Worm (Caenorhabditis elegans) whole organism, L2 larva: Measurements from ENCODE around the gene elo-7.

Source experiments
- F13H6.1 ChIP-seq: sonication (generic microtip); optimal IDR thresholded peaks from 2 replicates; lab custom pipeline; 2016; ENCODE audit warnings: missing genetic modification characterization, missing compliant biosample characterization
- R02D3.7 ChIP-seq: fragments of 150-350 bp; optimal IDR thresholded peaks from 2 replicates; lab custom pipeline; 2014; ENCODE audit warnings: missing biosample characterization, missing genetic modification characterization
- Y55F3AM.14 ChIP-seq: fragments of 200-800 bp; sonication (Bioruptor generic); optimal IDR thresholded peaks from 2 replicates; lab custom pipeline; 2018; ENCODE audit warnings: mild to moderate bottlenecking, missing genetic modification characterization, missing compliant biosample characterization
- alr-1 ChIP-seq: fragments of 150-350 bp; optimal IDR thresholded peaks from 2 replicates; lab custom pipeline; 2014; ENCODE audit warnings: missing biosample characterization, missing genetic modification characterization
- ama-1 ChIP-seq: fragments of 150-350 bp; optimal IDR thresholded peaks from 2 replicates; lab custom pipeline; 2018; ENCODE audit warnings: inconsistent platforms
- ceh-16 ChIP-seq: fragments of 150-350 bp; optimal IDR thresholded peaks from 2 replicates; lab custom pipeline; 2014; ENCODE audit warnings: missing biosample characterization, missing genetic modification characterization
- crh-2 ChIP-seq: sonication (generic microtip); optimal IDR thresholded peaks from 2 replicates; lab custom pipeline; 2017; ENCODE audit warnings: missing biosample characterization, missing genetic modification characterization
- dmd-4 ChIP-seq: sonication (generic microtip); optimal IDR thresholded peaks from 2 replicates; lab custom pipeline; 2017; ENCODE audit warnings: missing biosample characterization, missing genetic modification characterization
- egl-27 ChIP-seq: sonication (generic microtip); optimal IDR thresholded peaks from 3 replicates; lab custom pipeline; 2017; ENCODE audit warnings: missing biosample characterization, missing genetic modification reagents, missing genetic modification characterization
- fos-1 ChIP-seq: fragments of 150-350 bp; optimal IDR thresholded peaks from 2 replicates; lab custom pipeline; 2014; ENCODE audit warnings: missing biosample characterization, missing genetic modification characterization
- gmeb-1 ChIP-seq: fragments of 150-350 bp; optimal IDR thresholded peaks from 2 replicates; lab custom pipeline; 2014; ENCODE audit warnings: missing biosample characterization, missing genetic modification characterization
- lin-11 ChIP-seq: fragments of 150-350 bp; sonication (generic microtip); optimal IDR thresholded peaks from 2 replicates; lab custom pipeline; 2014; ENCODE audit warnings: missing biosample characterization, missing genetic modification characterization, inconsistent platforms, mixed read lengths
- lin-13 ChIP-seq: fragments of 150-350 bp; optimal IDR thresholded peaks from 2 replicates; lab custom pipeline; 2014; ENCODE audit warnings: missing biosample characterization, missing genetic modification reagents, missing genetic modification characterization
- lin-39 ChIP-seq: fragments of 150-350 bp; optimal IDR thresholded peaks from 2 replicates; lab custom pipeline; 2014; ENCODE audit warnings: missing biosample characterization, missing genetic modification reagents, missing genetic modification characterization
- mab-5 ChIP-seq: fragments of 150-350 bp; optimal IDR thresholded peaks from 2 replicates; lab custom pipeline; 2014; ENCODE audit warnings: missing biosample characterization, missing genetic modification characterization
- mdl-1 ChIP-seq, 2 experiments: fragments of 150-350 bp in 1 of 2; sonication (generic microtip) in 1 of 2; optimal IDR thresholded peaks; 2 replicates each; lab custom pipeline; 2017; ENCODE audit warnings: missing biosample characterization in 2 of 2, missing genetic modification characterization in 2 of 2
- nhr-10 ChIP-seq: sonication (generic microtip); optimal IDR thresholded peaks from 2 replicates; lab custom pipeline; 2017; ENCODE audit warnings: missing biosample characterization, missing genetic modification characterization
- nhr-129 ChIP-seq: fragments of 150-350 bp; optimal IDR thresholded peaks from 2 replicates; lab custom pipeline; 2014; ENCODE audit warnings: missing biosample characterization, missing genetic modification characterization
- nhr-21 ChIP-seq: fragments of 150-350 bp; optimal IDR thresholded peaks from 2 replicates; lab custom pipeline; 2014; ENCODE audit warnings: missing biosample characterization, missing genetic modification characterization
- nhr-23 ChIP-seq: fragments of 150-350 bp; optimal IDR thresholded peaks from 2 replicates; lab custom pipeline; 2014; ENCODE audit warnings: missing biosample characterization, missing genetic modification reagents, missing genetic modification characterization
- nhr-237 ChIP-seq: fragments of 150-350 bp; optimal IDR thresholded peaks from 2 replicates; lab custom pipeline; 2014; ENCODE audit warnings: missing biosample characterization, missing genetic modification characterization
- nhr-25 ChIP-seq: fragments of 150-350 bp; sonication (generic microtip); optimal IDR thresholded peaks from 3 replicates; lab custom pipeline; 2014; ENCODE audit warnings: missing biosample characterization, missing genetic modification characterization
- nhr-6 ChIP-seq: fragments of 150-350 bp; optimal IDR thresholded peaks from 2 replicates; lab custom pipeline; 2014; ENCODE audit warnings: missing biosample characterization, missing genetic modification characterization
- nhr-77 ChIP-seq: fragments of 150-350 bp; optimal IDR thresholded peaks from 2 replicates; lab custom pipeline; 2014; ENCODE audit warnings: missing biosample characterization, missing genetic modification characterization
- sem-4 ChIP-seq: fragments of 150-350 bp; optimal IDR thresholded peaks from 2 replicates; lab custom pipeline; 2014; ENCODE audit warnings: missing biosample characterization, missing genetic modification reagents, missing genetic modification characterization
- skn-1 ChIP-seq: sonication (generic microtip); optimal IDR thresholded peaks from 2 replicates; lab custom pipeline; 2017; ENCODE audit warnings: missing biosample characterization, missing genetic modification characterization
- sma-3 ChIP-seq: sonication (generic microtip); optimal IDR thresholded peaks from 2 replicates; lab custom pipeline; 2016; ENCODE audit warnings: missing genetic modification reagents, missing genetic modification characterization, missing compliant biosample characterization
- sma-9 ChIP-seq, 2 experiments: fragments of 150-350 bp in 1 of 2; sonication (generic microtip) in 1 of 2; optimal IDR thresholded peaks; 2 replicates each; lab custom pipeline; 2014 to 2016; ENCODE audit warnings: missing genetic modification characterization in 2 of 2, mild to moderate bottlenecking in 1 of 2, missing biosample characterization in 1 of 2, missing compliant biosample characterization in 1 of 2, missing genetic modification reagents in 1 of 2, moderate library complexity in 1 of 2
- unc-39 ChIP-seq: fragments of 150-350 bp; optimal IDR thresholded peaks from 2 replicates; lab custom pipeline; 2014; ENCODE audit warnings: missing biosample characterization, missing genetic modification characterization
- unc-55 ChIP-seq: fragments of 150-350 bp; sonication (generic microtip); optimal IDR thresholded peaks from 3 replicates; lab custom pipeline; 2014; ENCODE audit warnings: missing biosample characterization, missing genetic modification reagents, missing genetic modification characterization
- unc-62 ChIP-seq: fragments of 150-350 bp; optimal IDR thresholded peaks from 2 replicates; lab custom pipeline; 2014; ENCODE audit warnings: missing biosample characterization, missing genetic modification reagents, missing genetic modification characterization
- ztf-1 ChIP-seq: fragments of 200-800 bp; sonication (Bioruptor generic); conservative IDR thresholded peaks from 2 replicates; pipeline ENCODE4 v1.3.6; 2022; ENCODE audit warnings: missing genetic modification characterization, missing compliant biosample characterization
- ztf-11 ChIP-seq: sonication (generic microtip); optimal IDR thresholded peaks from 2 replicates; lab custom pipeline; 2017; ENCODE audit warnings: missing biosample characterization, missing genetic modification characterization
- ztf-4 ChIP-seq: fragments of 150-350 bp; optimal IDR thresholded peaks from 2 replicates; lab custom pipeline; 2014; ENCODE audit warnings: missing biosample characterization, missing genetic modification characterization

Gene elo-7

DNA sequence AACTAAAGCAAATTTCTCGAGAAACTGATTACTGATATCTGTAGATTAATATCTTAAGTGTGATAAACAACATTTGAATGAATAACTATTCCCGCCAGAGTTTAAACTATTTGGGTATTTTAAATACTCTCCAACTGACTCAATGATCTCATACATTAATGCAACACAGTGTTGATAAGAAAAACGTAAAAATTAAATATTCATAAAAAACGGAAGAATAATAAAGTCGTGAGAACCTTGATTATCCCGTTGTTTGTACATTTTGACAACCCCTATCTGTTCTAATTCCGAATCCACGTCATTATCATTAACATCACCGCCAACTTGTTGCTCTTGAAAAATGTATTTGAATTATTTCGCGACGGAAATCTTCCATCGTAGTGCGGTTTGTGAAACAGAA lies at the start of gene elo-7:
Gene elo-7 (plus strand): TSS at position 301 of the 400 bp plus-strand sequence.
- TF ChIP-seq F13H6.1 (tag; lab: Kevin White, UChicago) = no peak
- no peak for TF ChIP-seq nhr-6 (tag; lab: Kevin White, UChicago)
- no peak for TF ChIP-seq sem-4 (tag; lab: Kevin White, UChicago)
- TF ChIP-seq nhr-10 (tag; lab: Kevin White, UChicago) = no peak
- TF ChIP-seq ceh-16 = no peak
- no peak for TF ChIP-seq sma-3
- TF ChIP-seq mab-5 (tag; lab: Kevin White, UChicago) = no peak
- TF ChIP-seq dmd-4 (tag; lab: Kevin White, UChicago) = no peak
- TF ChIP-seq R02D3.7 (tag; lab: Kevin White, UChicago) = no peak
- TF ChIP-seq nhr-21 = no peak
- TF ChIP-seq unc-39 (tag; lab: Kevin White, UChicago) = no peak
- TF ChIP-seq sma-9 (GFP tag; optimal IDR thresholded peaks at IDR 0.05; lab: Kevin White, UChicago) = no peak
- no peak for TF ChIP-seq sma-9 (tag; optimal IDR thresholded peaks at IDR 0.05; lab: Kevin White, UChicago)
- TF ChIP-seq mdl-1 (tag; optimal IDR thresholded peaks at IDR 0.05; lab: Kevin White, UChicago) = no peak

- no peak for TF ChIP-seq nhr-25 (tag; lab: Kevin White, UChicago)
- no peak for TF ChIP-seq nhr-77
- no peak for TF ChIP-seq lin-13 (GFP tag; lab: Kevin White, UChicago)
Observed at ce11 chrIV:9480936-9481335, 48.8 kb upstream of the elo-7 start, which contains the start of gene cng-3. cng-3 (minus strand) TSS chrIV:9481037.

DNA sequence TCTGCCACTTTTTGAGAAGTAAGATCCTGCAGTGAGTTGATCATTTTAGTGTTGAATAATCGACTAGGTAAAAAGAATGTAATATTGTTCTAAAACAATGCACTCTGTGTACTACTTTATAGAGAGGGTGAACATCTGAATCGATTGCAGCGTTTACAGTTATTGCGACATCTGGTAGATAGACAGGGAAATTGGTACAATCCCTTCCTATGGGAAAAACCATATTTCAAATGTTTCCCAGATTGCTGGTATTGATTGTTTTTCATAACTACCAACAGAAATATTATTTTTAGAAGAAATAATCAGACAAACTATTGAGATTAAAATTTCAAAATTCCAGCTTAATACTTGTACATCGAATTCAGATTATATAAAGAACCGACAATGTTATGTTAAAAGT lies 44.7 kb upstream of the elo-7 start, which contains the start of gene gadr-2:
Gene gadr-2 (minus strand): TSS at position 101 of the 400 bp plus-strand sequence.
- TF ChIP-seq sma-3 (no peak), nhr-237 (tag; lab: Kevin White, UChicago) (no peak), unc-62 (GFP tag; lab: Kevin White, UChicago) (no peak), ztf-4 (tag; lab: Kevin White, UChicago) (no peak), ztf-11 (no peak)

DNA sequence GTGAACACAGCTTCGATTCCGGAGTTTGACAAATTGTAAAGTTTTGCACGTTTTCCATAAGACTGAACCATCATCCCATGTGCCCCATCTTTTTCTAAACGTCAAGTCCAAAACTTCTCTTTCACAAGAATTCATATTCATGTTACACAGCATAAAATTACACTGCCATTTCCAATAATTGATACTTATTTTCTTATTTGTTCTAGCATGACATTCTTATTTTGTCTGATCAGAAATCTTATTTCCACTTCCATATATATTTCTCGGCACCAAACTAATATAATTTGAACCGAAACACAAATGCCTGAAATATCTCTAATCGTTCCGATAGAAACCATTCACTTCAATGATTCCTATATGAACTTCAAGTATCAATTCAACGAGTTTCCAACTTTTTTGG lies 43.8 kb upstream of the elo-7 start, which contains the start of gene sru-2:
Gene sru-2 (plus strand): TSS at position 301 of the 400 bp plus-strand sequence.
- TF ChIP-seq mdl-1 (tag; optimal IDR thresholded peaks at IDR 0.05; lab: Kevin White, UChicago) (no peak), nhr-129 (tag; lab: Kevin White, UChicago) (no peak), unc-55 (GFP tag; lab: Kevin White, UChicago) (no peak), mab-5 (tag; lab: Kevin White, UChicago) (no peak), nhr-77 (no peak), egl-27 (tag; lab: Kevin White, UChicago) (no peak), ama-1 (lab: Kevin White, UChicago) (no peak), fos-1 (tag; lab: Kevin White, UChicago) (no peak), nhr-10 (tag; lab: Kevin White, UChicago) (no peak), dmd-4 (tag; lab: Kevin White, UChicago) (no peak), ztf-1 (no peak), crh-2 (no peak), lin-11 (tag; lab: Kevin White, UChicago) (no peak), unc-62 (GFP tag; lab: Kevin White, UChicago) (no peak), alr-1 (tag; lab: Kevin White, UChicago) (no peak), Y55F3AM.14 (GFP tag; lab: Kevin White, UChicago) (no peak), gmeb-1 (tag; lab: Kevin White, UChicago) (no peak), sma-9 (GFP tag; optimal IDR thresholded peaks at IDR 0.05; lab: Kevin White, UChicago) (no peak), sma-9 (tag; optimal IDR thresholded peaks at IDR 0.05; lab: Kevin White, UChicago) (no peak), sma-3 (no peak)

- TF ChIP-seq skn-1 (tag; lab: Kevin White, UChicago) (no peak), dmd-4 (tag; lab: Kevin White, UChicago) (no peak), nhr-237 (tag; lab: Kevin White, UChicago) (no peak), nhr-23 (tag; lab: Kevin White, UChicago) (no peak), F13H6.1 (tag; lab: Kevin White, UChicago) (no peak), unc-55 (GFP tag; lab: Kevin White, UChicago) (no peak), ceh-16 (no peak), lin-39 (no peak), nhr-129 (tag; lab: Kevin White, UChicago) (no peak)
Observed at ce11 chrIV:9486779-9487178, 43.0 kb upstream of the elo-7 start.
